Fruit fly (Drosophila melanogaster) whole organism: ENCODE results near the gene sna.

Source experiments
- CG8478 ChIP-seq: fragments of >200 bp; optimal IDR thresholded peaks from 2 replicates; lab custom pipeline; 2018; ENCODE audit warnings: inconsistent platforms
- Dll ChIP-seq: fragments of >200 bp; optimal IDR thresholded peaks from 2 replicates; lab custom pipeline; 2017
- EcR ChIP-seq, 2 experiments: fragments of >200 bp; optimal IDR thresholded peaks; 2 replicates each; lab custom pipeline; 2017; ENCODE audit warnings: missing biosample characterization in 2 of 2, missing genetic modification characterization in 2 of 2, missing genetic modification reagents in 2 of 2
- pan ChIP-seq: fragments of >200 bp; optimal IDR thresholded peaks from 2 replicates; lab custom pipeline; 2017
- psq ChIP-seq: fragments of >200 bp; optimal IDR thresholded peaks from 2 replicates; lab custom pipeline; 2017
- usp ChIP-seq: fragments of >200 bp; optimal IDR thresholded peaks from 2 replicates; lab custom pipeline; 2017; ENCODE audit warnings: missing biosample characterization, missing genetic modification characterization, mixed read lengths

sna gene

DNA sequence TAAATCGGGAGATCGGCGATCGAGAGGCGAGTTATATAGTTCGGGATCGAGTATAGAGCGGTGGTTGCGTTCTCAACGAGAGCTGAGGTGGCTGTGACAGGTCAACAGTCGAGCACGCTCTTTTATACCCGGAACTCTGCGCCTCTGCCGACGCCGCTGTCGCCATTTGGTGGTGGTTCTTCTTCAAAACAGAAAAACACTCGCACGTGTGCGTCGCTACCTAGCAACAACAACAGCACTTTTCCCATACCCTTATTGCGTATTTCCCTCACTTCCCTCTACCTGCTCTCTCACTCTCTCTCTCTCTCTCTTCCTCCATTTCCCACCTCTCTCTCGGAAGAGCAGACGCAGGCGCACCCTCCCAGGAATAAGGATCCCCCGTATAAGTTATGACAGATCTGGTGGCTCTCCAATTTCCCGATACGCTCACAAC, at the start of gene sna:
Gene sna, minus strand, starts transcription at position 102 of the 433 bp plus-strand sequence.
- TF ChIP-seq EcR (GFP tag; optimal IDR thresholded peaks at IDR 0.05; lab: Kevin White, UChicago) (no peak), Dll (lab: Kevin White, UChicago) (no peak), usp (GFP tag; lab: Kevin White, UChicago) (no peak), pan (lab: Kevin White, UChicago) (no peak), psq (lab: Kevin White, UChicago) (no peak), CG8478 (no peak)

DNA sequence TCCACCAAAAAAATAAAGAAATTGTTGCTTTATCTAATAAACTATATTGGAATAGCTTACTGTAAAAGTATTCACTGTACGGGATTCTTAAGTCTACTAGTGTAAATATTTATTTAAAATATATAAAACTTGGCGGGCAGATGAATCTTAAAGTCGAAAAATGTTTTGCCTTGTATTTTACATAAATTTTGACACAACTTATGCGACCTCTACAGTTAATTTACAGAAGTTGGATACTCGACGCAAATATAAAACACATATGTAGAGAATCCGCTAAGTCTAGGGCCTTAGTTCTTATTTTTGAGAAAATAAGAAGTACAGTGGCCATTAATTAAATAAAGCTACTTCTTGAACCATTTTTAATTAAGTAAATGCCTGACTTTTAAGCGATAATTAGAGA, 26.5 kb upstream of the sna start:
- TF ChIP-seq Dll (lab: Kevin White, UChicago) (no peak), usp (GFP tag; lab: Kevin White, UChicago) (no peak), pan (lab: Kevin White, UChicago) (no peak), psq (lab: Kevin White, UChicago) (no peak), CG8478 (no peak), EcR (GFP tag; optimal IDR thresholded peaks at IDR 0.05; lab: Kevin White, UChicago) (no peak)

DNA sequence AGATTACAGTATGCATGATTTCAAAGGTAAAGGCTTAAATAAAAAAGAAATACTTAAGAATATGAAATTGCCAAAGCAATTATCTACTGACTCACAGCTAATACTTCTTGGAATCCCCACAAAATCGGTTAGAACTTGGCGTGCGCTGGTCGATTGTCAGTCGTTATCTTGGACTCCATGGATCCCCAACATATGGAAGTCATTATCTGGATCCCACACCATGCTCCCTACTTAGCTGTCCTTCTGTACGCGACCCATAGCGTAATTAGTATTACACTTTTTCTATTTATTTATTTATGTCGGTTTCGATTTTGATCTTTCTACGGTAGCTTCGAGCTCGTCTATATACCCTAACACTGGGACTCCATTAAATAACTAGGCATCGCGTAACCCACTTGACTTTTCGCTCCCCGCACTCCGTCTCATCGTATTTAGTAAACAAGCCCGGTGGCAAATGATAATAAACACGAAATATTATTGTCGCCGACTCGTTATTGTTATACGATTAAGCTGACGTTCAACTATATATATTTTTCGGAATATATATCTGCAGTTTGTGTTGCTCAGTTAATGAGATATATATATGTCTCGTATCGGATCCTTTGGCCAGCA, 23.0 kb upstream of the sna start:
- TF ChIP-seq EcR (GFP tag; optimal IDR thresholded peaks at IDR 0.05; lab: Kevin White, UChicago) (no peak), CG8478 (no peak), usp (GFP tag; lab: Kevin White, UChicago) (no peak), Dll (lab: Kevin White, UChicago) (no peak), pan (lab: Kevin White, UChicago) (no peak), psq (lab: Kevin White, UChicago) (no peak)

DNA sequence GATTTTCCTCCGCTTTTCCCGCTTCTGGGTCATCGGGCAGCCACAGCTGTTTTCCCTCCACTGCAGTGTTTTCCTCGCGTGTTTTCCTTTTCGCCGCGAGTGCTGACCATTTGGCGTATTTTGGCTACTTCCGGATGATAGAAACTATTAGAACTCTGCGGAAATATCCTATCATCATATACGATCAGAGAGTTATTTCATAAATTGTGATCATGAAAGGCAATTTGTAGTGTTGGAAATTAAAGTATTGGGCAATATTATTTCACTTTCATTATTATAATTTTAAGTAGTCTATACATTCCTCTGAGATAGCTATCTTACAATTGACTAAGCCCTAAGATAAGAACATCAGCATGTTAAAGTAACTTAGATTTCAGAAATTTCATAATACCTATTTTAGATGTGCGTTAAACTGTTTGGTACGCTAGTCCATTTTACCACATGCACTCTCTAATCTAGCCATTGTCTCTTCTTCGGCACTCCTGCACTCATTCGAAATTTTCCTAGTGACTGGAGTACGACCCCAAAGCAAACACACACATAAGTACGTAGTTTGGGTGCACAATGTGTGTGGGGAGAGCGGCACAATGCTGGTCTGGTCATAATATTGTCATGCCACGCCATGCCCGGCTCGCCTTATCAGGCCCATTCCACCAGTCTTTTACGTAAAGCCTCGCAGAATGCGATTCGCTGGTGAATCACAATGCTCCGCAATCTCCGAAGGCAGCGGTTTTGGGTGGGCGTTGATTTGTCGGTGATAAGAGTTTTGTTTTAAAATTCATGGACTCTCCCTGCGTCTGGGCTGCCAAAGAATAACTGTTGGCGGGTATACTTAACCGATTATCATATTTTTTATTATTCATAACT, 21.9 kb upstream of the sna start:
- TF ChIP-seq usp (GFP tag; lab: Kevin White, UChicago) (no peak), Dll (lab: Kevin White, UChicago) (no peak), psq (lab: Kevin White, UChicago) (no peak), EcR (GFP tag; optimal IDR thresholded peaks at IDR 0.05; lab: Kevin White, UChicago) (no peak), CG8478 (no peak), pan (lab: Kevin White, UChicago) (no peak)

DNA sequence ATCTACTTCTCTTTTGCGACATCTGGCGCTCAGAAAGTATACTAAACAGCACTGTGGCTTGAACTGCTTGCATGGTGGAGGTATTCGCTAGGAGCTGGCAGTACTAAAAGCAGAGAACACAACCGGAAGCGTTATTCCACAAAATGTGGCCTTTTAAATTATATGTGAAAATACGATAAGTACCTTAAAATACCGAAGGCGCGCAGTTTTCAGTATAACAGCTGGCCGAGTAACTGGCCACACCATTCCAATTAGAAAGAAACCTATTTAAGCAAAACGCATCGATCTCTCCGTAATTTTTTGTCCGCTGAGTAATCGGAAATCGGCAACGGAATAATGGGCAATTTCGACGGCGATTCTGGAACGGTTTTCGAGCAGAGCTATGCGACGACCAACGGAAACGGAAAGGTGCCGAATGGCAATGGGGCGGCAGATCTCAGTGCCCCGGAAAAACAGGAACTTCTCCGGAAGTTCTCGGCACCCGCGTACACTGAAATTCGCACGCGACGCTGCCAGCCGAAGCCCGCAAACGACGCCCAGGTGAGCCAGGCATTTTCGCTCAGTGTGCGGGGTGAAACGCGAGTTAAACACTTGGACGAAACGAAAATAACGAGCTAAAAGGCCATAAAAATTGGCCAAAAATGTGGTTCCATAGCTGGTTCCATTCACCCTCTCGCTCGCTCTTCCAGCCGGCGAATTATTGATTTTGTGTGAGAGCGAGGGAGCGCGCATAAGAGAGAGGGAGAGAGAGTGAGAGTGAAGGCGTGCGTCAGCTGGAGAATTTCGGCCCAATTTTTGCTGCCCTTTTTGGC, 21.0 kb upstream of the sna start, which contains the start of gene lace:
Gene lace, plus strand, starts transcription at position 243 of the 812 bp plus-strand sequence.
- peak; percentile 33 for TF ChIP-seq CG8478
- no peak for TF ChIP-seq pan (lab: Kevin White, UChicago)
- no peak for TF ChIP-seq psq (lab: Kevin White, UChicago)
- peak; percentile 64 for TF ChIP-seq Dll (lab: Kevin White, UChicago)
- TF ChIP-seq EcR (GFP tag; optimal IDR thresholded peaks at IDR 0.05; lab: Kevin White, UChicago) = no peak
- no peak for TF ChIP-seq usp (GFP tag; lab: Kevin White, UChicago)

DNA sequence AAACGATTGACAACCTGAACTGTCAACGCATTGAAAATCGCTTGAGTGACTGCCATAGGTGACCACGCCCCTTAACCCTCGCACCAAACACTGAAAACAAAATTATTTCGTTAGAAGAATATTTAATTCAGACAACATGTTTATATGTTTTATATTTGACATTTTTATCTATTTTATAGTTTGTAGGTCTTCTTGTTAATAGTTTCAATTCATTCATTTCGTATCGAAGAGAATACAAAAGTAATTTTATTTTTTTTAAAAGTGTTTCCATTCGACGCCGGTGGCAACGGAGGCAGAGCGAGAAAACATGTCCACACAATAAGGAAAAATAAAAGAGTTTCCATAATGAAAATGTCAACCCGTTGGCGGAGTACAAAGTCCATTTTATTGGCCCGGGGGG, 18.2 kb upstream of the sna start:
- TF ChIP-seq pan (lab: Kevin White, UChicago) (no peak), EcR (GFP tag; optimal IDR thresholded peaks at IDR 0.05; lab: Kevin White, UChicago) (no peak), Dll (lab: Kevin White, UChicago) (no peak), usp (GFP tag; lab: Kevin White, UChicago) (no peak), psq (lab: Kevin White, UChicago) (no peak), CG8478 (no peak)

DNA sequence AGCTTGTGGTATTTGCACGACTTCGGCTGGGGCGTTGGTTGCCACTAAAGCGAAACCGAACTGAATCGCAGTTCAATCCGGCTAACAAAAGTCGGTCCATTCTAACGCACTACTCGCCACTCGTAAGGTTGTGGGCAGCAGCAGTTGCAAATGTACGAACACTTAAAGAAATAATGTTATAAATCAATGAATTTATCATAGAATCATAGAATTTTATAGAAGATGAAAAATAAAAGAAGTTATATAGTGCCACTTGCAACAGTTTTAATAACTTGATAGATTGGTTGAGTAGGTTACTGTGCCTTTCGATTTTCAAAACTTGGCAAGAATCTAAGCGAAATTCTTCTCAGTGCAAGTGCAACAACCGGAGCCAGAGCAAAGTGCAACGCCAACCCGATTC, 15.6 kb upstream of the sna start:
- TF ChIP-seq pan (lab: Kevin White, UChicago) = no peak
- TF ChIP-seq EcR (GFP tag; optimal IDR thresholded peaks at IDR 0.05; lab: Kevin White, UChicago) = no peak
- no peak for TF ChIP-seq psq (lab: Kevin White, UChicago)
- TF ChIP-seq usp (GFP tag; lab: Kevin White, UChicago) = no peak
- no peak for TF ChIP-seq Dll (lab: Kevin White, UChicago)
- no peak for TF ChIP-seq CG8478

DNA sequence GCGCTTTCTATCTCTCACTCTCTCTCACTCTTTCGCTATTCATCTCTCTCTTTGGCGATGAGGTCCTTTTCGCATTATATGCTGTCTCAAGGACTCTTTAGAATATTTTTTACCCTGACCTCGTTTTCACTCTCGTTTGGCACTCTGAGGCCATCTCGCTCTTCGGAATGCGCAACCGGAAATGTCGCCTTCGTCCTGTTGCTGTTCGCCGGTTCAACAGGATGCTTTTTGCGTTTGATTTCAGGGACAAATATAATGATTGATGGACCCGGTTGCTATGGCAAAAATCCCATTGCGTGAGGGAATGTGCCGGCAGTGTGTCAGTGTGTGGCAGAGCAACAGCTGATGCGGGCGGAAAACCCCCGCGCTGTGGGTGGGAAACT, 14.1 kb upstream of the sna start:
- no peak for TF ChIP-seq EcR (GFP tag; optimal IDR thresholded peaks at IDR 0.05; lab: Kevin White, UChicago)
- no peak for TF ChIP-seq usp (GFP tag; lab: Kevin White, UChicago)
- no peak for TF ChIP-seq CG8478
- no peak for TF ChIP-seq psq (lab: Kevin White, UChicago)

DNA sequence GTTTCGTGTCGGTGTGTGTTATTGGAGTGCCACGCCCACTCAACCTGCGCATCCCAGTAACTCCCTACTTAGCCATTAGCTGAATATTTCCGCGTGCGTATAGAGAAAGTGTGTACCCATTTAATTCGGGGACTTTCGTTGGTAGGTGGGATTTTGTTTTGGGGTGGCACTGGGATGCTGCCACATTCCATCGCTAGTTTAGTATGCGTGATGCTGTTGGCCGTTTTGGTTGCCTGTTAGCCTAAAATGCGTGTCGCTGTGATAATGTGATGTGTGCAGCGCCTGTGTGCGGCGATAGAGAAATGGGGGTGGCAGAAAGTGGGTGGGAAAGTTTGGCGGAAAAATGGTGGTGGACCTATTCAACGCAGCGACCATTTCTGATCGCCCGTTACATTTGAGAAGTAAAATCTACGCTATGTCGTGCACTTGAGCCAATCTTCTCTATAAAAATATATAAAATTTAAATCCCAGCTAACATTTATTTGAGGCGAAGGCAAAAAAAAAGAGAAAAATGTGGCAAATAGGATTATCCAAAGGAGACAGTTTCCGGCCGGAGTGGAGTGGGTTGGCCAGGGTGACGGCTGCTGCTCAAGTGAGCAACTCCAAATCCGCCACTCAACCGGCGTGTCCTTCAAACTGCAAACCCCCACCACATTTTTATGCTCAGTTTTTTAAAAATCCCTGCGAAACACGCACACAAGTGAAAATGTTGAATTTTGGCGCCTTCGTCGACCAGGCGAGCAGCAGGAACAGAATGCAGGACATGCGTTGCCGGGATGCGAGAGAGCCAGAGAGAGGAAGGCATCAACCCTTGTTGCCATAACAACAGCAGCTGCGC, 13.5 kb upstream of the sna start:
- TF ChIP-seq pan (lab: Kevin White, UChicago) = no peak
- TF ChIP-seq usp (GFP tag; lab: Kevin White, UChicago) = no peak
- no peak for TF ChIP-seq psq (lab: Kevin White, UChicago)
- no peak for TF ChIP-seq Dll (lab: Kevin White, UChicago)
- no peak for TF ChIP-seq EcR (GFP tag; optimal IDR thresholded peaks at IDR 0.05; lab: Kevin White, UChicago)
- TF ChIP-seq CG8478 = no peak

DNA sequence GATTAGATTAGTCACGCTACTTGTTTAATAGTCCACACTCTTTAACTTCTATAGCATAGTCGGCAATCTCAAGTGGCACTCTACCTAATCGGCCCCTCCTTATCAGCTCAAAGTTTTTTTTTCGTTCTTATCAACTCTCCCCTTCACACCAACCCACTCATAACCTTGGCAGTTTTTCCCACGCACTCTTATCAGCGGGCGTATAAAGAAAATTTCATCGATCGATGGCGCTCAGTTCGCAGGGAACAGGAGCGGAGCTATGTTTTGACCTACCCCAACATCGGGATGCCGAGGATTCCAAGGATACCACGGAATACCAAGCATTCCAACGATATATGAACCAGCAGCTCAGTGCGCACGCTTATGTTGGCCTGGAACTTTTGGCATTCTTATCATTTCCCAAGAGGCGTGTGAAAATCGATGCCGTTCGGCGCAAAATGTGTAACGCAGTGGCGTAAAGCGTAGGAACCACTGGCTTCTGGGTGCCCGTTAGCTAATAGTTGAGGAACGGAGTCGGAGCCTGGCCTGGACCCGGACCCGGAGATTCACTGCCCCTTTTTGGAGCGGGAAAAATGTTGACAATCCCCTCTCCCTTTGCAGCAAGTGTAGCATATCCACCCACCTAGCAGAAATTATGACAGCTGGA, 12.3 kb upstream of the sna start:
- TF ChIP-seq pan (lab: Kevin White, UChicago) (no peak), CG8478 (no peak), psq (lab: Kevin White, UChicago) (no peak), Dll (lab: Kevin White, UChicago) (no peak), EcR (GFP tag; optimal IDR thresholded peaks at IDR 0.05; lab: Kevin White, UChicago) (no peak), usp (GFP tag; lab: Kevin White, UChicago) (no peak)
